Fruit fly (Drosophila melanogaster) whole organism, adult: ENCODE measurements around the gene tkv.

Experiments
- CG11617 ChIP-seq: fragments of 200-800 bp; sonication (Bioruptor generic); optimal IDR thresholded peaks from 2 replicates; lab custom pipeline; 2017; ENCODE audit warnings: mild to moderate bottlenecking, missing biosample characterization, missing genetic modification reagents, missing genetic modification characterization
- CG12768 ChIP-seq: fragments of 200-800 bp; sonication (Bioruptor generic); optimal IDR thresholded peaks from 2 replicates; lab custom pipeline; 2017; ENCODE audit warnings: missing biosample characterization, missing genetic modification characterization, mild to moderate bottlenecking, moderate library complexity, missing genetic modification reagents
- CG14711 ChIP-seq: fragments of 200-800 bp; sonication (Bioruptor generic); optimal IDR thresholded peaks from 2 replicates; lab custom pipeline; 2018; ENCODE audit warnings: missing biosample characterization, mild to moderate bottlenecking, missing genetic modification characterization, moderate library complexity
- CG1620 ChIP-seq: fragments of 200-800 bp; sonication (Bioruptor generic); optimal IDR thresholded peaks from 2 replicates; lab custom pipeline; 2016; ENCODE audit warnings: missing biosample characterization, missing genetic modification characterization
- CG33017 ChIP-seq: fragments of 200-800 bp; sonication (Bioruptor generic); optimal IDR thresholded peaks from 2 replicates; lab custom pipeline; 2018; ENCODE audit warnings: missing biosample characterization, mild to moderate bottlenecking, missing genetic modification characterization, moderate library complexity
- CG5204 ChIP-seq: fragments of 200-800 bp; sonication (Bioruptor generic); optimal IDR thresholded peaks from 2 replicates; lab custom pipeline; 2016; ENCODE audit warnings: missing biosample characterization, missing genetic modification characterization
- CG7045 ChIP-seq: fragments of 200-800 bp; sonication (Bioruptor generic); optimal IDR thresholded peaks from 2 replicates; lab custom pipeline; 2017; ENCODE audit warnings: missing biosample characterization, mild to moderate bottlenecking, missing genetic modification characterization
- CG7101 ChIP-seq: fragments of 200-800 bp; sonication (Bioruptor generic); optimal IDR thresholded peaks from 2 replicates; lab custom pipeline; 2018; ENCODE audit warnings: missing biosample characterization, mild to moderate bottlenecking, missing genetic modification characterization, moderate library complexity
- Clk ChIP-seq: fragments of 200-800 bp; sonication (Bioruptor generic); optimal IDR thresholded peaks from 2 replicates; lab custom pipeline; 2017; ENCODE audit warnings: missing biosample characterization, missing genetic modification characterization
- Crg-1 ChIP-seq: fragments of 200-800 bp; sonication (Bioruptor generic); optimal IDR thresholded peaks from 2 replicates; lab custom pipeline; 2016; ENCODE audit warnings: missing biosample characterization, missing genetic modification characterization
- Hr96 ChIP-seq: fragments of 200-800 bp; sonication (Bioruptor generic); optimal IDR thresholded peaks from 2 replicates; lab custom pipeline; 2016; ENCODE audit warnings: missing biosample characterization, missing genetic modification characterization
- Mnt ChIP-seq: fragments of 200-800 bp; sonication (Bioruptor generic); optimal IDR thresholded peaks from 2 replicates; lab custom pipeline; 2016; ENCODE audit warnings: missing biosample characterization, mild to moderate bottlenecking, missing genetic modification characterization
- bab1 ChIP-seq: fragments of 200-800 bp; sonication (Bioruptor generic); optimal IDR thresholded peaks from 3 replicates; lab custom pipeline; 2019; ENCODE audit warnings: missing biosample characterization, mild to moderate bottlenecking, missing genetic modification characterization, moderate library complexity
- cic ChIP-seq: fragments of 200-800 bp; sonication (Bioruptor generic); optimal IDR thresholded peaks from 2 replicates; lab custom pipeline; 2017; ENCODE audit warnings: missing biosample characterization, mild to moderate bottlenecking, missing genetic modification characterization, moderate library complexity
- cnc ChIP-seq, 2 experiments: fragments of >200 bp; optimal IDR thresholded peaks; 2 replicates each; lab custom pipeline; 2017
- kay ChIP-seq: fragments of 200-800 bp; sonication (Bioruptor generic); peaks from one replicate; lab custom pipeline; 2016; ENCODE audit warnings: missing biosample characterization, missing genetic modification characterization, borderline replicate concordance
- ovo ChIP-seq: fragments of 200-800 bp; sonication (Bioruptor generic); optimal IDR thresholded peaks from 2 replicates; lab custom pipeline; 2016; ENCODE audit warnings: missing biosample characterization, missing genetic modification characterization
- pad ChIP-seq: fragments of 200-800 bp; sonication (Bioruptor generic); optimal IDR thresholded peaks from 3 replicates; lab custom pipeline; 2017; ENCODE audit warnings: missing biosample characterization, missing genetic modification characterization, mild to moderate bottlenecking, moderate library complexity, missing genetic modification reagents
- tj ChIP-seq: fragments of 200-800 bp; sonication (Bioruptor generic); optimal IDR thresholded peaks from 3 replicates; lab custom pipeline; 2017; ENCODE audit warnings: missing biosample characterization, mild to moderate bottlenecking, missing genetic modification characterization, moderate library complexity
- toe ChIP-seq: fragments of 200-800 bp; sonication (Bioruptor generic); optimal IDR thresholded peaks from 2 replicates; lab custom pipeline; 2016; ENCODE audit warnings: missing biosample characterization, missing genetic modification characterization

Gene tkv

dm6 chr2L:5268198-5268597 is 3.0 kb downstream of the tkv start, which contains the start of gene Cyp4ac3:
TSS of gene Cyp4ac3 (plus strand) at chr2L:5268498.
- peak; percentile 50 for TF ChIP-seq CG12768 (GFP tag; lab: Kevin White, UChicago)
- no peak for TF ChIP-seq Mnt (GFP tag; lab: Kevin White, UChicago)

- TF ChIP-seq Mnt (GFP tag; lab: Kevin White, UChicago) (no peak), CG33017 (tag; lab: Kevin White, UChicago) (no peak), CG12768 (GFP tag; lab: Kevin White, UChicago) (no peak), CG14711 (tag; lab: Kevin White, UChicago) (no peak), tj (GFP tag; lab: Kevin White, UChicago) (no peak), ovo (no peak), Crg-1 (GFP tag; lab: Kevin White, UChicago) (no peak), CG11617 (GFP tag; lab: Kevin White, UChicago) (no peak), CG7045 (no peak), CG5204 (GFP tag; lab: Kevin White, UChicago) (no peak), Clk (GFP tag; lab: Kevin White, UChicago) (no peak), kay (no peak), CG7101 (tag; lab: Kevin White, UChicago) (no peak), cnc (optimal IDR thresholded peaks at IDR 0.05; lab: Kevin White, UChicago) (no peak), bab1 (GFP tag; lab: Kevin White, UChicago) (no peak), CG1620 (no peak), pad (no peak), Hr96 (no peak), cic (GFP tag; lab: Kevin White, UChicago) (no peak)
Observed at dm6 chr2L:5266092-5266491, 5.1 kb downstream of the tkv start, which contains the start of gene Cyp4ac2. TSS of gene Cyp4ac2 (plus strand) at chr2L:5266392.

- no peak for TF ChIP-seq cnc (optimal IDR thresholded peaks at IDR 0.05; lab: Kevin White, UChicago)
- no peak for TF ChIP-seq CG7045
- TF ChIP-seq CG1620, result no peak
- no peak for TF ChIP-seq bab1 (GFP tag; lab: Kevin White, UChicago)
- TF ChIP-seq ovo, result no peak
- TF ChIP-seq toe, result no peak
- TF ChIP-seq CG12768 (GFP tag; lab: Kevin White, UChicago), result no peak
- no peak for TF ChIP-seq CG11617 (GFP tag; lab: Kevin White, UChicago)
- TF ChIP-seq Mnt (GFP tag; lab: Kevin White, UChicago), result no peak
- TF ChIP-seq kay, result no peak
- no peak for TF ChIP-seq Hr96
- no peak for TF ChIP-seq Clk (GFP tag; lab: Kevin White, UChicago)
- no peak for TF ChIP-seq CG5204 (GFP tag; lab: Kevin White, UChicago)
- TF ChIP-seq CG14711 (tag; lab: Kevin White, UChicago), result no peak
- no peak for TF ChIP-seq CG7101 (tag; lab: Kevin White, UChicago)
- TF ChIP-seq Crg-1 (GFP tag; lab: Kevin White, UChicago), result no peak
- no peak for TF ChIP-seq cic (GFP tag; lab: Kevin White, UChicago)
Observed at dm6 chr2L:5264157-5264556, 7.0 kb downstream of the tkv start.

- TF ChIP-seq Mnt (GFP tag; lab: Kevin White, UChicago), result no peak
- TF ChIP-seq ovo, result no peak
- TF ChIP-seq CG5204 (GFP tag; lab: Kevin White, UChicago), result no peak
- no peak for TF ChIP-seq toe
- no peak for TF ChIP-seq Hr96
Observed at dm6 chr2L:5263343-5264051, 7.7 kb downstream of the tkv start, which contains the start of gene Cyp4ac1. TSS of gene Cyp4ac1 (plus strand) at chr2L:5264001.

dm6 chr2L:5261223-5261984 is 9.8 kb downstream of the tkv start:
- TF ChIP-seq Clk (GFP tag; lab: Kevin White, UChicago), result no peak
- no peak for TF ChIP-seq CG5204 (GFP tag; lab: Kevin White, UChicago)
- no peak for TF ChIP-seq bab1 (GFP tag; lab: Kevin White, UChicago)
- TF ChIP-seq CG1620, result no peak
- no peak for TF ChIP-seq kay
- TF ChIP-seq cnc (optimal IDR thresholded peaks at IDR 0.05; lab: Kevin White, UChicago), result no peak
- no peak for TF ChIP-seq CG33017 (tag; lab: Kevin White, UChicago)
- TF ChIP-seq CG11617 (GFP tag; lab: Kevin White, UChicago), result no peak

- TF ChIP-seq toe (no peak), CG12768 (GFP tag; lab: Kevin White, UChicago) (no peak), ovo (no peak), kay (no peak), CG7045 (no peak), bab1 (GFP tag; lab: Kevin White, UChicago) (no peak), pad (no peak), Hr96 (no peak), Mnt (GFP tag; lab: Kevin White, UChicago) (no peak), CG5204 (GFP tag; lab: Kevin White, UChicago) (no peak), CG7101 (tag; lab: Kevin White, UChicago) (no peak), tj (GFP tag; lab: Kevin White, UChicago) (no peak), CG14711 (tag; lab: Kevin White, UChicago) (no peak), Clk (GFP tag; lab: Kevin White, UChicago) (no peak)
Observed at dm6 chr2L:5260267-5260666, 10.9 kb downstream of the tkv start.
